Fruit fly (Drosophila melanogaster): ENCODE measurements around the gene CAH4.

DNA sequence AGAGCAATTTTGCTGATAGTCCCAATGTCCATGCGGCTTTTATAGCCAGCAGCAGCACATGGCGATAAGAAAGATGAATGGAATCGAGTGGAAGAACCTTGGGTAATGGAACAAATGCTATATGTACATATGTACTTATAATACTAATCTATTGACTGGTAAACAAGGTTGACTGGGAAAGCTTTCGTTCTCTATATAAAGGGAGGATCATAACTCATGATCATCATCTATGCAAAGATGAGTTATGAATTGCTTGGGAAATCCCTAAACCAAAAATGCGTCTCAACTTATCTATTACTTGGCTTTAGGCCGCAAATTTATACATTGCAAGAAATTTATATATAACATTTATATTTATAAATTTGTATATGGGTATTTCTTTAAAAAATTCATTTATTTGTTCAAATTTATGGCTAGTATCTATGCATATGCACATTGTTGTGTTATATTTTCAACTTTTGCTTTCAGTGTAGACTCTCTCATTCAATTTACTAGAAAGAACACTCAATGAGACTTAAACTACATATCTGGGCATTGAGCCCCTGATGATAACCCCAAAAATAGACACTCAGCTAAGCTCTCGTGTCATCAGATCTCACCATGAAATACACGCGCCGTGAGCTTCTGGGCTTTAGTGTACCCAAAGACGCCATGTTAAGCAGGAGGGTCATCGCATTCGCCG is 7.5 kb upstream of the CAH4 start, which contains the start of the genes Srg1 and Elal:
- TF ChIP-seq Smox (GFP tag; optimal IDR thresholded peaks at IDR 0.05) (no peak), fkh (GFP tag; optimal IDR thresholded peaks at IDR 0.05) (no peak), Hr39 (GFP tag; optimal IDR thresholded peaks at IDR 0.05) (no peak), acj6 (GFP tag; optimal IDR thresholded peaks at IDR 0.05) (no peak), CG11294 (GFP tag; IDR thresholded peaks at IDR 0.05) (no peak; the same call in 1 of the 2 replicates), OdsH (GFP tag; optimal IDR thresholded peaks at IDR 0.05) (no peak), CG3032 (tag; optimal IDR thresholded peaks at IDR 0.05) (no peak), Met (GFP tag; optimal IDR thresholded peaks at IDR 0.05) (no peak), fd85E (GFP tag; optimal IDR thresholded peaks at IDR 0.05) (no peak), Eip93F (GFP tag; optimal IDR thresholded peaks at IDR 0.05) (no peak), pdm3 (GFP tag; optimal IDR thresholded peaks at IDR 0.05) (no peak), Blimp-1 (GFP tag; optimal IDR thresholded peaks at IDR 0.05) (no peak), Gug (GFP tag; IDR thresholded peaks at IDR 0.05) (no peak)
